Worm (Caenorhabditis elegans) whole organism, young adult: ENCODE data around the gene F38A5.22.

ENCODE experiments used
- D2030.7 ChIP-seq: fragments of 200-800 bp; sonication (Bioruptor generic); IDR thresholded peaks from 2 replicates; pipeline ENCODE4 v1.3.6; 2022; ENCODE audit warnings: missing genetic modification reagents, missing genetic modification characterization, missing compliant biosample characterization
- F22D6.2 ChIP-seq: sonication (generic microtip); optimal IDR thresholded peaks from 2 replicates; lab custom pipeline; 2016; ENCODE audit warnings: mild to moderate bottlenecking, missing genetic modification characterization, missing compliant biosample characterization
- F23B12.7 ChIP-seq: sonication (generic microtip); optimal IDR thresholded peaks from 2 replicates; lab custom pipeline; 2017; ENCODE audit warnings: missing genetic modification characterization, mild to moderate bottlenecking, missing compliant biosample characterization, antibody characterized with exemption, moderate library complexity; ENCODE audit not compliant: insufficient read depth
- F57A8.1 ChIP-seq: fragments of 200-800 bp; sonication (Bioruptor generic); optimal IDR thresholded peaks from 2 replicates; lab custom pipeline; 2018; ENCODE audit warnings: mild to moderate bottlenecking, missing genetic modification characterization, moderate library complexity, missing compliant biosample characterization
- Y79H2A.3 ChIP-seq: fragments of 200-800 bp; sonication (Bioruptor generic); conservative IDR thresholded peaks from 2 replicates; pipeline ENCODE4 v1.3.6; 2022; ENCODE audit warnings: missing genetic modification reagents, missing genetic modification characterization, missing compliant biosample characterization
- akir-1 ChIP-seq: fragments of 200-800 bp; sonication (Bioruptor generic); optimal IDR thresholded peaks from 2 replicates; lab custom pipeline; 2018; ENCODE audit warnings: mild to moderate bottlenecking, missing genetic modification characterization, moderate library complexity, missing compliant biosample characterization
- attf-3 ChIP-seq: fragments of 200-800 bp; sonication (Bioruptor generic); conservative IDR thresholded peaks from 2 replicates; pipeline ENCODE4 v1.3.6; 2022; ENCODE audit warnings: missing genetic modification reagents, missing genetic modification characterization, missing compliant biosample characterization
- attf-5 ChIP-seq: fragments of 200-800 bp; sonication (Bioruptor generic); optimal IDR thresholded peaks from 2 replicates; lab custom pipeline; 2018; ENCODE audit warnings: mild to moderate bottlenecking, missing genetic modification characterization, missing compliant biosample characterization
- cebp-1 ChIP-seq, 2 experiments: fragments of 200-800 bp in 1 of 2; sonication (Bioruptor generic) in 1 of 2; sonication (generic microtip) in 1 of 2; IDR thresholded peaks in 1 of 2; optimal IDR thresholded peaks in 1 of 2; 2 replicates each; pipeline versions ENCODE4 v1.3.6 to Lab custom; 2017 to 2022; ENCODE audit warnings: missing compliant biosample characterization in 2 of 2, missing genetic modification characterization in 2 of 2, mild to moderate bottlenecking in 1 of 2, missing genetic modification reagents in 1 of 2, moderate library complexity in 1 of 2
- ceh-100 ChIP-seq: fragments of 200-800 bp; sonication (Bioruptor generic); IDR thresholded peaks from 2 replicates; pipeline ENCODE4 v1.3.6; 2022; ENCODE audit warnings: missing genetic modification reagents, missing genetic modification characterization, missing compliant biosample characterization
- fkh-3 ChIP-seq: sonication (generic microtip); optimal IDR thresholded peaks from 2 replicates; lab custom pipeline; 2016; ENCODE audit warnings: mild to moderate bottlenecking, missing genetic modification characterization, missing compliant biosample characterization
- hlh-12 ChIP-seq: sonication (generic microtip); optimal IDR thresholded peaks from 2 replicates; lab custom pipeline; 2016; ENCODE audit warnings: missing genetic modification characterization, missing compliant biosample characterization
- hmg-1.2 ChIP-seq: fragments of 200-800 bp; sonication (Bioruptor generic); IDR thresholded peaks from 2 replicates; pipeline ENCODE4 v1.3.6; 2022; ENCODE audit warnings: missing genetic modification reagents, missing genetic modification characterization, missing compliant biosample characterization
- lin-26 ChIP-seq: fragments of 200-800 bp; sonication (Bioruptor generic); IDR thresholded peaks from 2 replicates; pipeline ENCODE4 v1.3.6; 2022; ENCODE audit warnings: missing genetic modification reagents, missing genetic modification characterization, missing compliant biosample characterization
- lin-40 ChIP-seq: sonication (generic microtip); optimal IDR thresholded peaks from 2 replicates; lab custom pipeline; 2016; ENCODE audit warnings: missing genetic modification characterization, mild to moderate bottlenecking, missing compliant biosample characterization, missing genotype, missing genetic modification reagents
- mcd-1 ChIP-seq: fragments of 200-800 bp; sonication (Bioruptor generic); IDR thresholded peaks from 2 replicates; pipeline ENCODE4 v1.3.6; 2022; ENCODE audit warnings: missing genetic modification reagents, missing genetic modification characterization, missing compliant biosample characterization
- nfya-1 ChIP-seq: sonication (generic microtip); optimal IDR thresholded peaks from 2 replicates; lab custom pipeline; 2017; ENCODE audit warnings: antibody characterized with exemption, missing compliant biosample characterization, missing genetic modification characterization, borderline replicate concordance; ENCODE audit not compliant: insufficient read depth
- nhr-120 ChIP-seq: fragments of 200-800 bp; sonication (Bioruptor generic); IDR thresholded peaks from 2 replicates; pipeline ENCODE4 v1.3.6; 2022; ENCODE audit warnings: missing genetic modification characterization, missing compliant biosample characterization
- nhr-80 ChIP-seq: sonication (generic microtip); optimal IDR thresholded peaks from 2 replicates; lab custom pipeline; 2016; ENCODE audit warnings: missing genetic modification characterization, missing compliant biosample characterization
- rcor-1 ChIP-seq: fragments of 200-800 bp; sonication (Bioruptor generic); IDR thresholded peaks from 2 replicates; pipeline ENCODE4 v1.3.6; 2022; ENCODE audit warnings: missing genetic modification reagents, missing genetic modification characterization, missing compliant biosample characterization
- repo-1 ChIP-seq: sonication (generic microtip); optimal IDR thresholded peaks from 2 replicates; lab custom pipeline; 2017; ENCODE audit warnings: mild to moderate bottlenecking, missing genetic modification characterization, missing compliant biosample characterization
- snpc-3.4 ChIP-seq: sonication (generic microtip); optimal IDR thresholded peaks from 2 replicates; lab custom pipeline; 2017; ENCODE audit warnings: missing genetic modification characterization, mild to moderate bottlenecking, missing compliant biosample characterization, antibody characterized with exemption, moderate library complexity, missing genotype, missing genetic modification reagents
- snpc-4 ChIP-seq, 5 experiments: fragments of 150-350 bp in 1 of 5; sonication (generic microtip) in 4 of 5; optimal IDR thresholded peaks; 2 replicates each; lab custom pipeline; 2014 to 2018; ENCODE audit warnings: missing genetic modification characterization in 5 of 5, missing biosample characterization in 3 of 5, antibody characterized with exemption in 2 of 5, mild to moderate bottlenecking in 2 of 5, missing compliant biosample characterization in 2 of 5, missing genotype in 2 of 5, moderate library complexity in 2 of 5, missing genetic modification reagents in 1 of 5
- sptf-2 ChIP-seq: fragments of 200-800 bp; sonication (Bioruptor generic); optimal IDR thresholded peaks from 2 replicates; lab custom pipeline; 2018; ENCODE audit warnings: mild to moderate bottlenecking, missing genetic modification characterization, missing compliant biosample characterization
- tbp1 ChIP-seq: fragments of 200-800 bp; sonication (Bioruptor generic); optimal IDR thresholded peaks from 2 replicates; lab custom pipeline; 2018; ENCODE audit warnings: mild to moderate bottlenecking, missing genetic modification characterization, missing compliant biosample characterization
- zim-3 ChIP-seq: sonication (generic microtip); optimal IDR thresholded peaks from 2 replicates; lab custom pipeline; 2017; ENCODE audit warnings: mild to moderate bottlenecking, missing genetic modification characterization, moderate library complexity, missing compliant biosample characterization
- ztf-26 ChIP-seq: sonication (generic microtip); optimal IDR thresholded peaks from 2 replicates; lab custom pipeline; 2017; ENCODE audit warnings: missing genetic modification characterization, missing compliant biosample characterization

F38A5.22 gene

ce11 chrIV:6585397-6585921, 10.3 kb downstream of the F38A5.22 start, which contains the start of the genes F38A5.2 and dnj-11 (continued):
- TF ChIP-seq D2030.7 (GFP tag; lab: Robert Waterston, UW) (peak; percentile 69), ceh-100 (GFP tag; lab: Robert Waterston, UW) (peak; percentile 54; the same call in 1 of the 2 replicates), zim-3 (no peak)

- TF ChIP-seq snpc-4 (GFP tag; optimal IDR thresholded peaks at IDR 0.05; lab: Kevin White, UChicago) (no peak), snpc-4 (tag; optimal IDR thresholded peaks at IDR 0.05; lab: Kevin White, UChicago) (peak in 1 of 4 experiments; percentile 50), repo-1 (tag; lab: Kevin White, UChicago) (no peak)
- TF ChIP-seq, all 124 proteins: peak for 1
Measured at ce11 chrIV:6582604-6583003, 13.1 kb downstream of the F38A5.22 start, which contains the start of gene odr-8. odr-8 (minus strand) TSS chrIV:6582704.

- TF ChIP-seq sptf-2 (GFP tag; lab: Kevin White, UChicago) (no peak), nfya-1 (tag; lab: Kevin White, UChicago) (no peak), F23B12.7 (tag; lab: Kevin White, UChicago) (no peak), akir-1 (no peak), Y79H2A.3 (GFP tag; lab: Robert Waterston, UW) (no peak), lin-40 (tag; lab: Kevin White, UChicago) (no peak)
Measured at ce11 chrIV:6581658-6582057, 14.1 kb downstream of the F38A5.22 start.

ce11 chrIV:6577914-6578313, 17.8 kb downstream of the F38A5.22 start, which contains the start of gene C43G2.3:
C43G2.3 (plus strand) TSS chrIV:6578214.
- TF ChIP-seq fkh-3 (no peak), F57A8.1 (GFP tag; lab: Kevin White, UChicago) (no peak), hlh-12 (tag; lab: Kevin White, UChicago) (no peak)

ce11 chrIV:6576728-6577101, 19.0 kb downstream of the F38A5.22 start:
- TF ChIP-seq nhr-80 (peak; percentile 34), rcor-1 (peak; percentile 21; the same call in 1 of the 2 replicates), mcd-1 (GFP tag; lab: Robert Waterston, UW) (peak; percentile 41; the same call in 1 of the 2 replicates), hmg-1.2 (peak; percentile 82; the same call in 1 of the 2 replicates), tbp1 (peak; percentile 16), nhr-120 (GFP tag; lab: Robert Waterston, UW) (no peak), F22D6.2 (tag; lab: Kevin White, UChicago) (no peak), cebp-1 (GFP tag; IDR thresholded peaks at IDR 0.05; lab: Robert Waterston, UW) (no peak), cebp-1 (tag; optimal IDR thresholded peaks at IDR 0.05; lab: Kevin White, UChicago) (peak; percentile 61), snpc-4 (GFP tag; optimal IDR thresholded peaks at IDR 0.05; lab: Kevin White, UChicago) (no peak), snpc-4 (tag; optimal IDR thresholded peaks at IDR 0.05; lab: Kevin White, UChicago) (peak in 1 of 4 experiments; percentile 19), snpc-3.4 (tag; lab: Kevin White, UChicago) (peak; percentile 35), lin-26 (GFP tag; lab: Robert Waterston, UW) (no peak), attf-5 (GFP tag; lab: Kevin White, UChicago) (peak; percentile 27), attf-3 (GFP tag; lab: Robert Waterston, UW) (no peak), ztf-26 (tag; lab: Kevin White, UChicago) (peak; percentile 12)
